Worm (Caenorhabditis elegans) whole organism, L4/young adult: ENCODE results near the gene znf-207.

Experiments used
- W03F9.2 ChIP-seq: fragments of 150-350 bp; optimal IDR thresholded peaks from 2 replicates; lab custom pipeline; 2014; ENCODE audit warnings: missing biosample characterization, missing genetic modification characterization
- dao-5 ChIP-seq: sonication (generic microtip); optimal IDR thresholded peaks from 2 replicates; lab custom pipeline; 2016; ENCODE audit warnings: missing genotype, missing genetic modification characterization, moderate library complexity, missing compliant biosample characterization
- him-1 ChIP-seq: sonication (generic microtip); optimal IDR thresholded peaks from 2 replicates; lab custom pipeline; 2016; ENCODE audit warnings: missing genotype, missing genetic modification reagents, missing genetic modification characterization, missing compliant biosample characterization

- TF ChIP-seq him-1 (tag; lab: Kevin White, UChicago) (no peak), dao-5 (tag; lab: Kevin White, UChicago) (no peak), W03F9.2 (no peak)
Measured at ce11 chrIV:11351563-11351962, 40.8 kb downstream of the znf-207 start.
